Worm (Caenorhabditis elegans): Measurements from ENCODE around the gene W05H9.4.

DNA sequence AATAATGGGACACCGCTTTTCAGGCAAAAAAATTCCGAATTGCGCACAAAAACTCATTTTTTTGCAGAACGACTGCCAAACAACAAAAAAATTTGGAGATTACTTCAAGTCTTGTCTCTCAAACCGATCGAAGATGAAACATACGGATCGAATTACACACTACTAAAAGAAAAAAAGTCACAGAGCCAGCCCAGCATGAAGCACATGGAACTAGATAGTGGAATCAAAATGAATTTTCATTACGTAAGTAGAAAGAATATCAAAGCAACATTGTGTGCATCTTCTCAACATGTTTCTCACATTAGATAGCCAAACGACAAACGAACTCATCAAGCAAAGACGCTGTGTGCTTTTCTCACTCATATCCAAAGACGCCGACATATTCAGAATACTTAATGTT, 42.4 kb upstream of the W05H9.4 start:
- TF ChIP-seq ama-1 (optimal IDR thresholded peaks at IDR 0.05), result no peak
- no peak for TF ChIP-seq aly-1 (tag; optimal IDR thresholded peaks at IDR 0.05)

Measured in whole organism, early embryonic.